Worm (Caenorhabditis elegans) whole organism, mixed stage, embryonic: ENCODE data around the gene ifa-4.

Source experiments
- M03D4.4 ChIP-seq: sonication (generic microtip); optimal IDR thresholded peaks from 2 replicates; lab custom pipeline; 2017; ENCODE audit warnings: mild to moderate bottlenecking, missing genetic modification characterization, missing compliant biosample characterization
- bed-3 ChIP-seq: fragments of 200-800 bp; sonication (Bioruptor generic); optimal IDR thresholded peaks from 3 replicates; lab custom pipeline; 2018; ENCODE audit warnings: mild to moderate bottlenecking, missing genetic modification characterization, moderate library complexity, missing compliant biosample characterization
- blmp-1 ChIP-seq: fragments of 150-350 bp; optimal IDR thresholded peaks from 2 replicates; lab custom pipeline; 2014; ENCODE audit warnings: missing biosample characterization, missing genetic modification characterization
- ceh-39 ChIP-seq: fragments of 150-350 bp; optimal IDR thresholded peaks from 2 replicates; lab custom pipeline; 2014; ENCODE audit warnings: missing biosample characterization, missing genetic modification characterization
- ceh-43 ChIP-seq: fragments of 200-800 bp; sonication (Bioruptor generic); optimal IDR thresholded peaks from 2 replicates; lab custom pipeline; 2018; ENCODE audit warnings: mild to moderate bottlenecking, missing genetic modification characterization, moderate library complexity, missing compliant biosample characterization
- ceh-83 ChIP-seq: fragments of 200-800 bp; sonication (Bioruptor generic); optimal IDR thresholded peaks from 2 replicates; lab custom pipeline; 2018; ENCODE audit warnings: mild to moderate bottlenecking, missing genetic modification characterization, missing compliant biosample characterization
- ces-1 ChIP-seq: fragments of 150-350 bp; optimal IDR thresholded peaks from 2 replicates; lab custom pipeline; 2014; ENCODE audit warnings: missing biosample characterization, missing genetic modification reagents, missing genetic modification characterization
- cnd-1 ChIP-seq: fragments of 200-800 bp; sonication (Bioruptor generic); optimal IDR thresholded peaks from 2 replicates; lab custom pipeline; 2018; ENCODE audit warnings: mild to moderate bottlenecking, missing genetic modification characterization, missing compliant biosample characterization
- drap-1 ChIP-seq: fragments of 200-800 bp; sonication (Bioruptor generic); optimal IDR thresholded peaks from 3 replicates; lab custom pipeline; 2018; ENCODE audit warnings: mild to moderate bottlenecking, missing genetic modification characterization, missing compliant biosample characterization
- elt-1 ChIP-seq: sonication (generic microtip); optimal IDR thresholded peaks from 2 replicates; lab custom pipeline; 2017; ENCODE audit warnings: missing genetic modification characterization, mild to moderate bottlenecking, missing compliant biosample characterization, antibody characterized with exemption, moderate library complexity, borderline replicate concordance; ENCODE audit not compliant: insufficient read depth
- elt-3 ChIP-seq: fragments of 150-350 bp; optimal IDR thresholded peaks from 2 replicates; lab custom pipeline; 2014; ENCODE audit warnings: missing biosample characterization, missing genetic modification characterization
- flh-1 ChIP-seq: fragments of 200-800 bp; sonication (Bioruptor generic); optimal IDR thresholded peaks from 2 replicates; lab custom pipeline; 2018; ENCODE audit warnings: mild to moderate bottlenecking, missing genetic modification characterization, moderate library complexity, missing compliant biosample characterization
- ham-2 ChIP-seq: fragments of 200-800 bp; sonication (Bioruptor generic); optimal IDR thresholded peaks from 2 replicates; lab custom pipeline; 2018; ENCODE audit warnings: mild to moderate bottlenecking, missing genetic modification characterization, missing compliant biosample characterization
- hlh-1 ChIP-seq: fragments of 150-350 bp; optimal IDR thresholded peaks from 2 replicates; lab custom pipeline; 2014; ENCODE audit warnings: missing biosample characterization, missing genetic modification reagents, missing genetic modification characterization
- lin-13 ChIP-seq: fragments of 150-350 bp; optimal IDR thresholded peaks from 2 replicates; lab custom pipeline; 2014; ENCODE audit warnings: missing biosample characterization, missing genetic modification characterization
- lin-32 ChIP-seq: fragments of 200-800 bp; sonication (Bioruptor generic); optimal IDR thresholded peaks from 2 replicates; lab custom pipeline; 2018; ENCODE audit warnings: mild to moderate bottlenecking, missing genetic modification characterization, missing compliant biosample characterization
- lsy-2 ChIP-seq: fragments of 150-350 bp; optimal IDR thresholded peaks from 2 replicates; lab custom pipeline; 2014; ENCODE audit warnings: missing biosample characterization, missing genetic modification characterization
- mab-5 ChIP-seq: fragments of 150-350 bp; optimal IDR thresholded peaks from 2 replicates; lab custom pipeline; 2014; ENCODE audit warnings: missing biosample characterization, missing genetic modification characterization
- mep-1 ChIP-seq: fragments of 150-350 bp; optimal IDR thresholded peaks from 2 replicates; lab custom pipeline; 2017; ENCODE audit warnings: missing biosample characterization, missing genetic modification reagents, missing genetic modification characterization, inconsistent platforms
- mls-2 ChIP-seq: sonication (generic microtip); optimal IDR thresholded peaks from 2 replicates; lab custom pipeline; 2016; ENCODE audit warnings: mild to moderate bottlenecking, missing genetic modification characterization, moderate library complexity, missing compliant biosample characterization
- nhr-12 ChIP-seq: fragments of 150-350 bp; optimal IDR thresholded peaks from 2 replicates; lab custom pipeline; 2014; ENCODE audit warnings: missing biosample characterization, missing genetic modification characterization
- nhr-2 ChIP-seq: fragments of 150-350 bp; optimal IDR thresholded peaks from 2 replicates; lab custom pipeline; 2014; ENCODE audit warnings: missing biosample characterization, missing genetic modification characterization
- nhr-237 ChIP-seq: fragments of 150-350 bp; optimal IDR thresholded peaks from 2 replicates; lab custom pipeline; 2014; ENCODE audit warnings: missing biosample characterization, missing genetic modification characterization
- nhr-28 ChIP-seq: fragments of 150-350 bp; optimal IDR thresholded peaks from 2 replicates; lab custom pipeline; 2014; ENCODE audit warnings: missing biosample characterization, missing genetic modification characterization
- nhr-76 ChIP-seq: sonication (generic microtip); optimal IDR thresholded peaks from 2 replicates; lab custom pipeline; 2017; ENCODE audit warnings: missing biosample characterization, missing genetic modification characterization
- pha-4 ChIP-seq: fragments of 150-350 bp; optimal IDR thresholded peaks from 2 replicates; lab custom pipeline; 2018; ENCODE audit warnings: missing biosample characterization, missing genetic modification reagents, missing genetic modification characterization
- sem-2 ChIP-seq: fragments of 200-800 bp; sonication (Bioruptor generic); optimal IDR thresholded peaks from 2 replicates; lab custom pipeline; 2018; ENCODE audit warnings: mild to moderate bottlenecking, missing genetic modification characterization, missing compliant biosample characterization
- snpc-4 ChIP-seq: fragments of 150-350 bp; optimal IDR thresholded peaks from 2 replicates; lab custom pipeline; 2014; ENCODE audit warnings: missing biosample characterization, missing genetic modification characterization
- sptf-1 ChIP-seq: sonication (generic microtip); optimal IDR thresholded peaks from 2 replicates; lab custom pipeline; 2017; ENCODE audit warnings: mild to moderate bottlenecking, missing genetic modification characterization, moderate library complexity, missing compliant biosample characterization
- tbx-8 ChIP-seq: fragments of 200-800 bp; sonication (Bioruptor generic); optimal IDR thresholded peaks from 2 replicates; lab custom pipeline; 2018; ENCODE audit warnings: mild to moderate bottlenecking, missing genetic modification characterization, moderate library complexity, missing compliant biosample characterization
- unc-120 ChIP-seq: sonication (generic microtip); optimal IDR thresholded peaks from 2 replicates; lab custom pipeline; 2017; ENCODE audit warnings: missing genetic modification characterization, missing compliant biosample characterization; ENCODE audit not compliant: poor library complexity, severe bottlenecking
- unc-39 ChIP-seq: fragments of 150-350 bp; optimal IDR thresholded peaks from 2 replicates; lab custom pipeline; 2014; ENCODE audit warnings: missing biosample characterization, missing genetic modification characterization
- unc-62 ChIP-seq: fragments of 150-350 bp; optimal IDR thresholded peaks from 2 replicates; lab custom pipeline; 2014; ENCODE audit warnings: missing biosample characterization, missing genetic modification reagents, missing genetic modification characterization
- zip-8 ChIP-seq: fragments of 150-350 bp; optimal IDR thresholded peaks from 2 replicates; lab custom pipeline; 2014; ENCODE audit warnings: missing biosample characterization, missing genetic modification characterization
- ztf-11 ChIP-seq: fragments of 150-350 bp; optimal IDR thresholded peaks from 2 replicates; lab custom pipeline; 2014; ENCODE audit warnings: missing biosample characterization, missing genetic modification characterization

Gene ifa-4

DNA sequence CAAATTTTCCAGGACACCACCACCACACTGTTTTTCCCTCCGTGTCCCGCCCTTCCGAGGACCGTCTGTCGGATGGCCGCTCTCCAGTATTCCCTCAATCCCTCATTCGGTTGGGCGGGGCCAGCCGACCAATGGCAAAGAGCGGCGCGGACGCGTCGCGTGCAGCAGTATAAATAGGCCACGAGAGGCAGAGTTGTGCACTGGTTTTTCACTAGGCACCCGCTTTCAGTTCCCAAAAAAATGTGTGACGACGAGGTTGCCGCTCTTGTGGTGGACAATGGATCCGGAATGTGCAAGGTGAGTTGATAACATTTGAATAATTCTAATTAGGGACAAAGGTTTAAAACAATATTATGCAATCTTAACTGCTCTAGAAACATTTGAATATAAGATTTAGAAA is 44.6 kb upstream of the ifa-4 start, which contains the start of gene act-4:
act-4 (plus strand) TSS at position 200 of the 400 bp plus-strand sequence.
- TF ChIP-seq ham-2 (no peak), snpc-4 (no peak), blmp-1 (tag; lab: Kevin White, UChicago) (no peak), pha-4 (tag; lab: Kevin White, UChicago) (peak; percentile 8), sem-2 (no peak), ztf-11 (peak; percentile 18), nhr-237 (tag; lab: Kevin White, UChicago) (no peak), ces-1 (GFP tag; lab: Kevin White, UChicago) (no peak), elt-3 (tag; lab: Kevin White, UChicago) (no peak), ceh-39 (tag; lab: Kevin White, UChicago) (no peak), mep-1 (no peak), unc-62 (GFP tag; lab: Kevin White, UChicago) (peak; percentile 27), ceh-83 (no peak), unc-39 (tag; lab: Kevin White, UChicago) (no peak), flh-1 (GFP tag; lab: Kevin White, UChicago) (no peak), M03D4.4 (tag; lab: Kevin White, UChicago) (no peak), drap-1 (GFP tag; lab: Kevin White, UChicago) (peak; percentile 39), nhr-76 (no peak), zip-8 (tag; lab: Kevin White, UChicago) (no peak), mab-5 (tag; lab: Kevin White, UChicago) (no peak), unc-120 (tag; lab: Kevin White, UChicago) (peak; percentile 96), nhr-2 (no peak), cnd-1 (tag; lab: Kevin White, UChicago) (peak; percentile 57), mls-2 (no peak), hlh-1 (peak; percentile 39), nhr-28 (tag; lab: Kevin White, UChicago) (no peak), ceh-43 (GFP tag; lab: Kevin White, UChicago) (no peak), bed-3 (GFP tag; lab: Kevin White, UChicago) (no peak), elt-1 (tag; lab: Kevin White, UChicago) (no peak), sptf-1 (tag; lab: Kevin White, UChicago) (no peak), lin-13 (tag; lab: Kevin White, UChicago) (no peak), lsy-2 (tag; lab: Kevin White, UChicago) (peak; percentile 32), nhr-12 (no peak), lin-32 (GFP tag; lab: Kevin White, UChicago) (peak; percentile 3), tbx-8 (GFP tag; lab: Kevin White, UChicago) (no peak)

DNA sequence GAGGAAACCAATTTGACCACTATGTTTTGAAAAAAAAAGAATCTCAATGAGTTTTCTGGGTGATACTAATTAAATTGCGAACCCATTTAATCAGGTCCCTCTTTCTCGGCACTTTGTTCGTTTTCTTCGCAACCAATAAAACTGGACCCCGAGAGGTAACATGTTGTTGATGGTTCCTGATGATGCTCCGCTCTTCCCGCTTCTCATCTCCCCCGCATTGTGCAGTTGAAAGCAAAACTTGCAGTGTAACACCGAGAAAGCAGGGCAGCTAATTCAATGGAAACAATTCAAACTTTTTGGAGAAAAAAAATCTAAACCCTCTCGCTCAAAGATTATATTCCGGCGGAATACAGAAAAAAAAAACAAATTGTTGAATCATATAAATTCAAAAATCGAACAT is 43.7 kb upstream of the ifa-4 start:
- peak; percentile 3 for TF ChIP-seq ces-1 (GFP tag; lab: Kevin White, UChicago)
- peak; percentile 1 for TF ChIP-seq hlh-1
- no peak for TF ChIP-seq nhr-28 (tag; lab: Kevin White, UChicago)

ce11 chrX:4958986-4959385 is 43.2 kb upstream of the ifa-4 start:
- TF ChIP-seq lin-32 (GFP tag; lab: Kevin White, UChicago) (no peak), drap-1 (GFP tag; lab: Kevin White, UChicago) (no peak), M03D4.4 (tag; lab: Kevin White, UChicago) (no peak), lin-13 (tag; lab: Kevin White, UChicago) (no peak), ceh-83 (no peak), mls-2 (no peak), elt-3 (tag; lab: Kevin White, UChicago) (no peak), ceh-43 (GFP tag; lab: Kevin White, UChicago) (no peak), ham-2 (no peak), nhr-2 (no peak), ztf-11 (no peak), lsy-2 (tag; lab: Kevin White, UChicago) (no peak), unc-62 (GFP tag; lab: Kevin White, UChicago) (no peak), nhr-237 (tag; lab: Kevin White, UChicago) (no peak)

DNA sequence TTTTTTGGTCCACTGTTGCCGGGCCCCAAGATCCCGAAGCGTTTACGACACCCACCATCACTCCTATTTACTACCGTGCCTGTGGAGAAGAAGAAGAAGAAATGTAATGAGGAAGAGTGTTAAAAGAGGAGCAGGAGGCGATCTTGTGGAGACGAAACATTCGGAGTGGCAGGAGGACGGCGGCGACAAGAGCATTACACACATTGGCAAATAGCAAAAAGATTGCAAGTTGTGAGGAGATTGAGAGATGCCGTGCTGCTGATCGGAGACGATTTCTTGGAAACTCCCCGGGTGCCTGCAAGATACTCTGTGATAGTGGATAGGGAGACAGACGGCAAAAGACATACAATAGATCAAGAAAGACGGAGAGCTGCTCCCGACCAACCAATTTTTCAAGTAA is 41.5 kb upstream of the ifa-4 start, which contains the start of gene M03F4.4:
M03F4.4 (minus strand) TSS at position 160 of the 400 bp plus-strand sequence.
- TF ChIP-seq nhr-76 (no peak), ham-2 (no peak), elt-3 (tag; lab: Kevin White, UChicago) (no peak), pha-4 (tag; lab: Kevin White, UChicago) (no peak), mab-5 (tag; lab: Kevin White, UChicago) (no peak), sem-2 (no peak), unc-39 (tag; lab: Kevin White, UChicago) (no peak), M03D4.4 (tag; lab: Kevin White, UChicago) (peak; percentile 4), unc-120 (tag; lab: Kevin White, UChicago) (peak; percentile 81), cnd-1 (tag; lab: Kevin White, UChicago) (no peak), tbx-8 (GFP tag; lab: Kevin White, UChicago) (no peak), ces-1 (GFP tag; lab: Kevin White, UChicago) (no peak), unc-62 (GFP tag; lab: Kevin White, UChicago) (peak; percentile 55), zip-8 (tag; lab: Kevin White, UChicago) (no peak), ztf-11 (no peak), mls-2 (no peak), lin-13 (tag; lab: Kevin White, UChicago) (no peak), hlh-1 (peak; percentile 70), nhr-2 (no peak), nhr-237 (tag; lab: Kevin White, UChicago) (peak; percentile 25)
